Fruit fly (Drosophila melanogaster) whole organism, embryonic: ENCODE data around the gene Cul5.

Experiments used
- Atf-2 ChIP-seq: fragments of 200-800 bp; sonication (Bioruptor generic); optimal IDR thresholded peaks from 2 replicates; lab custom pipeline; 2016; ENCODE audit warnings: missing biosample characterization, missing genetic modification characterization
- BEAF-32 ChIP-seq: fragments of 200-800 bp; sonication (Bioruptor generic); optimal IDR thresholded peaks from 3 replicates; lab custom pipeline; 2017; ENCODE audit warnings: missing biosample characterization, missing genetic modification characterization, mild to moderate bottlenecking, moderate library complexity, missing genetic modification reagents
- CG10654 ChIP-seq: fragments of 200-800 bp; sonication (Bioruptor generic); optimal IDR thresholded peaks from 2 replicates; lab custom pipeline; 2016; ENCODE audit warnings: missing biosample characterization, missing genetic modification characterization
- CG10959 ChIP-seq: fragments of 200-800 bp; sonication (Bioruptor generic); IDR thresholded peaks from 2 replicates; pipeline ENCODE4 v1.3.6; 2022; ENCODE audit warnings: missing biosample characterization, missing genetic modification characterization
- CG12299 ChIP-seq: fragments of 200-800 bp; sonication (Bioruptor generic); optimal IDR thresholded peaks from 2 replicates; lab custom pipeline; 2018; ENCODE audit warnings: missing biosample characterization, mild to moderate bottlenecking, missing genetic modification characterization
- CG12391 ChIP-seq: fragments of 200-800 bp; sonication (Bioruptor generic); optimal IDR thresholded peaks from 3 replicates; lab custom pipeline; 2018; ENCODE audit warnings: missing biosample characterization, mild to moderate bottlenecking, missing genetic modification characterization, moderate library complexity
- CG12659 ChIP-seq: fragments of 200-800 bp; sonication (Bioruptor generic); optimal IDR thresholded peaks from 3 replicates; lab custom pipeline; 2017; ENCODE audit warnings: mild to moderate bottlenecking, missing biosample characterization, missing genetic modification reagents, missing genetic modification characterization
- CG12744 ChIP-seq: fragments of 200-800 bp; sonication (Bioruptor generic); optimal IDR thresholded peaks from 2 replicates; lab custom pipeline; 2016; ENCODE audit warnings: missing biosample characterization, missing genetic modification characterization
- CG13775 ChIP-seq: fragments of 200-800 bp; sonication (Bioruptor generic); optimal IDR thresholded peaks from 3 replicates; lab custom pipeline; 2017; ENCODE audit warnings: missing biosample characterization, mild to moderate bottlenecking, missing genetic modification characterization
- CG13894 ChIP-seq: fragments of 200-800 bp; sonication (Bioruptor generic); optimal IDR thresholded peaks from 3 replicates; lab custom pipeline; 2018; ENCODE audit warnings: missing biosample characterization, mild to moderate bottlenecking, missing genetic modification characterization, moderate library complexity
- CG14014 ChIP-seq: fragments of 200-800 bp; sonication (Bioruptor generic); IDR thresholded peaks from 2 replicates; pipeline ENCODE4 v1.3.6; 2022; ENCODE audit warnings: missing biosample characterization, missing genetic modification characterization
- CG15696 ChIP-seq: fragments of 200-800 bp; sonication (Bioruptor generic); optimal IDR thresholded peaks from 2 replicates; lab custom pipeline; 2019; ENCODE audit warnings: missing biosample characterization, mild to moderate bottlenecking, missing genetic modification characterization, moderate library complexity
- CG1647 ChIP-seq: fragments of 200-800 bp; sonication (Bioruptor generic); optimal IDR thresholded peaks from 3 replicates; lab custom pipeline; 2016; ENCODE audit warnings: missing biosample characterization, missing genetic modification characterization
- CG17186 ChIP-seq: fragments of 200-800 bp; sonication (Bioruptor generic); optimal IDR thresholded peaks from 3 replicates; lab custom pipeline; 2017; ENCODE audit warnings: missing biosample characterization, missing genetic modification reagents, missing genetic modification characterization
- CG17385 ChIP-seq: fragments of 200-800 bp; sonication (Bioruptor generic); optimal IDR thresholded peaks from 3 replicates; lab custom pipeline; 2018; ENCODE audit warnings: missing biosample characterization, mild to moderate bottlenecking, missing genetic modification characterization
- CG17568 ChIP-seq: fragments of 200-800 bp; sonication (Bioruptor generic); optimal IDR thresholded peaks from 2 replicates; lab custom pipeline; 2018; ENCODE audit warnings: missing biosample characterization, mild to moderate bottlenecking, missing genetic modification characterization, moderate library complexity
- CG4282 ChIP-seq: fragments of 200-800 bp; sonication (Bioruptor generic); optimal IDR thresholded peaks from 2 replicates; lab custom pipeline; 2016; ENCODE audit warnings: missing biosample characterization, missing genetic modification characterization
- CG8089 ChIP-seq: fragments of 200-800 bp; sonication (Bioruptor generic); optimal IDR thresholded peaks from 3 replicates; lab custom pipeline; 2016; ENCODE audit warnings: missing biosample characterization, missing genetic modification characterization
- CG9609 ChIP-seq: fragments of 200-800 bp; sonication (Bioruptor generic); optimal IDR thresholded peaks from 3 replicates; lab custom pipeline; 2016; ENCODE audit warnings: missing biosample characterization, missing genetic modification characterization
- CG9797 ChIP-seq: fragments of 200-800 bp; sonication (Bioruptor generic); optimal IDR thresholded peaks from 3 replicates; lab custom pipeline; 2018; ENCODE audit warnings: missing biosample characterization, mild to moderate bottlenecking, missing genetic modification characterization
- Deaf1 ChIP-seq: fragments of 200-800 bp; optimal IDR thresholded peaks from 3 replicates; lab custom pipeline; 2019; ENCODE audit warnings: missing biosample characterization, mild to moderate bottlenecking, missing genetic modification characterization, moderate library complexity
- Dip3 ChIP-seq: fragments of 200-800 bp; sonication (Bioruptor generic); optimal IDR thresholded peaks from 3 replicates; lab custom pipeline; 2016; ENCODE audit warnings: missing biosample characterization, missing genetic modification characterization
- Doc3 ChIP-seq: fragments of 200-800 bp; sonication (Bioruptor generic); IDR thresholded peaks from 3 replicates; pipeline ENCODE4 v1.3.6; 2022; ENCODE audit warnings: missing biosample characterization, missing genetic modification characterization; ENCODE audit not compliant: partially characterized antibody
- Elba2 ChIP-seq: fragments of 200-800 bp; sonication (Bioruptor generic); optimal IDR thresholded peaks from 3 replicates; lab custom pipeline; 2016; ENCODE audit warnings: missing biosample characterization, missing genetic modification characterization
- HLH3B ChIP-seq: fragments of 200-800 bp; sonication (Bioruptor generic); IDR thresholded peaks from 2 replicates; pipeline ENCODE4 v1.3.6; 2022; ENCODE audit warnings: missing biosample characterization, missing genetic modification characterization
- HLH4C ChIP-seq: fragments of 200-800 bp; sonication (Bioruptor generic); IDR thresholded peaks from 3 replicates; pipeline ENCODE4 v1.3.6; 2022; ENCODE audit warnings: missing biosample characterization, missing genetic modification characterization; ENCODE audit not compliant: partially characterized antibody
- Hey ChIP-seq: fragments of 200-800 bp; sonication (Bioruptor generic); optimal IDR thresholded peaks from 3 replicates; lab custom pipeline; 2018; ENCODE audit warnings: missing biosample characterization, mild to moderate bottlenecking, missing genetic modification characterization
- Lim3 ChIP-seq: fragments of 200-800 bp; sonication (Bioruptor generic); IDR thresholded peaks from 2 replicates; pipeline ENCODE4 v1.3.6; 2022; ENCODE audit warnings: missing biosample characterization, missing genetic modification characterization
- Mes4 ChIP-seq: fragments of 200-800 bp; sonication (Bioruptor generic); optimal IDR thresholded peaks from 2 replicates; lab custom pipeline; 2016; ENCODE audit warnings: missing biosample characterization, missing genetic modification characterization
- NFAT ChIP-seq: fragments of 200-800 bp; sonication (Bioruptor generic); IDR thresholded peaks from 2 replicates; pipeline ENCODE4 v1.3.6; 2022; ENCODE audit warnings: missing biosample characterization, missing genetic modification characterization
- Sox100B ChIP-seq: fragments of 200-800 bp; sonication (Bioruptor generic); optimal IDR thresholded peaks from 3 replicates; lab custom pipeline; 2018; ENCODE audit warnings: missing biosample characterization, mild to moderate bottlenecking, missing genetic modification characterization
- Vsx1 ChIP-seq: fragments of 200-800 bp; sonication (Bioruptor generic); optimal IDR thresholded peaks from 2 replicates; lab custom pipeline; 2017; ENCODE audit warnings: missing biosample characterization, mild to moderate bottlenecking, missing genetic modification characterization, missing genetic modification reagents
- ato ChIP-seq: fragments of 200-800 bp; sonication (Bioruptor generic); IDR thresholded peaks from 2 replicates; pipeline ENCODE4 v1.3.6; 2022; ENCODE audit warnings: missing biosample characterization, missing genetic modification characterization; ENCODE audit not compliant: partially characterized antibody
- corto ChIP-seq: fragments of 200-800 bp; sonication (Bioruptor generic); optimal IDR thresholded peaks from 2 replicates; lab custom pipeline; 2016; ENCODE audit warnings: missing biosample characterization, mild to moderate bottlenecking, missing genetic modification characterization, moderate library complexity
- croc ChIP-seq: fragments of 200-800 bp; sonication (Bioruptor generic); conservative IDR thresholded peaks from 3 replicates; pipeline ENCODE4 v1.3.6; 2022; ENCODE audit warnings: missing biosample characterization, missing genetic modification characterization
- disco-r ChIP-seq: fragments of 200-800 bp; sonication (Bioruptor generic); optimal IDR thresholded peaks from 2 replicates; lab custom pipeline; 2016; ENCODE audit warnings: missing biosample characterization, missing genetic modification characterization
- dm ChIP-seq: fragments of 200-800 bp; sonication (Bioruptor generic); optimal IDR thresholded peaks from 3 replicates; lab custom pipeline; 2016; ENCODE audit warnings: missing biosample characterization, missing genetic modification characterization
- fu2 ChIP-seq: fragments of 200-800 bp; sonication (Bioruptor generic); optimal IDR thresholded peaks from 2 replicates; lab custom pipeline; 2016; ENCODE audit warnings: missing biosample characterization, missing genetic modification characterization
- grn ChIP-seq: fragments of 200-800 bp; sonication (Bioruptor generic); optimal IDR thresholded peaks from 3 replicates; lab custom pipeline; 2017; ENCODE audit warnings: missing biosample characterization, missing genetic modification characterization
- hth ChIP-seq: fragments of >200 bp; optimal IDR thresholded peaks from 2 replicates; lab custom pipeline; 2017; ENCODE audit warnings: inconsistent platforms
- kni ChIP-seq: fragments of 200-800 bp; sonication (Bioruptor generic); optimal IDR thresholded peaks from 3 replicates; lab custom pipeline; 2017; ENCODE audit warnings: mild to moderate bottlenecking, missing biosample characterization, missing genetic modification reagents, missing genetic modification characterization
- lov ChIP-seq, 2 experiments: fragments of 200-800 bp in 1 of 2; fragments of >200 bp in 1 of 2; sonication (Bioruptor generic) in 1 of 2; IDR thresholded peaks in 1 of 2; optimal IDR thresholded peaks in 1 of 2; 2 replicates in 1 of 2; 3 replicates in 1 of 2; pipeline versions ENCODE4 v1.3.6 to Lab custom; 2017 to 2022; ENCODE audit warnings: missing biosample characterization in 1 of 2, missing genetic modification characterization in 1 of 2
- luna ChIP-seq: fragments of 200-800 bp; sonication (Bioruptor generic); optimal IDR thresholded peaks from 2 replicates; lab custom pipeline; 2016; ENCODE audit warnings: missing biosample characterization, missing genetic modification characterization
- pum ChIP-seq: fragments of 200-800 bp; sonication (Bioruptor generic); optimal IDR thresholded peaks from 2 replicates; lab custom pipeline; 2016; ENCODE audit warnings: missing biosample characterization, missing genetic modification characterization
- slbo ChIP-seq: fragments of 200-800 bp; sonication (Bioruptor generic); IDR thresholded peaks from 2 replicates; pipeline ENCODE4 v1.3.6; 2022; ENCODE audit warnings: missing biosample characterization, missing genetic modification characterization
- sob ChIP-seq: fragments of 200-800 bp; sonication (Bioruptor generic); IDR thresholded peaks from 2 replicates; pipeline ENCODE4 v1.3.6; 2022; ENCODE audit warnings: missing biosample characterization, missing genetic modification characterization
- tin ChIP-seq: fragments of 200-800 bp; sonication (Bioruptor generic); optimal IDR thresholded peaks from 3 replicates; lab custom pipeline; 2016; ENCODE audit warnings: missing biosample characterization, missing genetic modification characterization
- vfl ChIP-seq: fragments of 200-800 bp; sonication (Bioruptor generic); optimal IDR thresholded peaks from 2 replicates; lab custom pipeline; 2016; ENCODE audit warnings: missing biosample characterization, missing genetic modification characterization
- zfh2 ChIP-seq: fragments of 200-800 bp; sonication (Bioruptor generic); optimal IDR thresholded peaks from 2 replicates; lab custom pipeline; 2016; ENCODE audit warnings: missing biosample characterization, missing genetic modification characterization

The Cul5 gene

DNA sequence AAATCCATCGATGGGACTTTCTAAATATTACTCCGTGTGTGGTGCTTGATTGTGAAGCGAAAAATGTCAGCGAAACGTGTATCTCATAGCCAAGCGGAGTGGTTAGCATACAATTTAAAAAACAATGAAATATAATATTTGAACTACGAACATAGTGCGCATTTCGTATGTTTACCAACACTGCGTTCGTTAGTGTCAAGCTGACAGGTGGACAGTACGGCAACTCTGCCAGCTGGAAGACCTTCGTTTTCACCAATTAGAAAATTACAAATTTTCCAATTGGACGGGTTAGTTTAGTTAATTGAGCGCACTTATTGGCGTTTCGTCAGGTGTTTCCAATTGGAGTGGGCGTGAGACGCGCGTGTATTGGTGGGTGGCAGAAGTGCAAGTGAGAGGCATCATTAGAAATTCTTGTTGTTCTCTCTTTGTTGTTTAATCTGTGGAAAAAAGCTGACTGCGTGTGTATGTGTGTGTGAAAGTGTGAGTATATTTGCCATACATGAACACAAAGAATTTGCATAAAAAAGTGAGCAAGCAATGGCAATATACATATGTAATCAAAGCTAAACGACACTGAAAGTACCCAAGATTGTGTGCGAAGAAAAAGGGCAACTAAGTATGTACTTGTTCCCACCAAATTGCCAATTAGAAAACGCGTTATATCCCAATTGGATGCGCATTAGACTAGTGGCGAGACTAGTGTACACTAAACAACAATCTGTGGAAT is 22.9 kb downstream of the Cul5 start (continued):
- TF ChIP-seq CG12659 (GFP tag; lab: Kevin White, UChicago) (peak; percentile 43), CG12744 (GFP tag; lab: Kevin White, UChicago) (peak; percentile 48), ato (GFP tag; lab: Robert Waterston, UW) (no peak), Hey (tag; lab: Kevin White, UChicago) (no peak), sob (GFP tag; lab: Robert Waterston, UW) (peak; percentile 59; the same call in 1 of the 2 replicates), CG14014 (GFP tag; lab: Robert Waterston, UW) (peak; percentile 20; the same call in 1 of the 2 replicates), Sox100B (GFP tag; lab: Kevin White, UChicago) (no peak), disco-r (GFP tag; lab: Kevin White, UChicago) (no peak), CG10959 (GFP tag; lab: Robert Waterston, UW) (no peak), Vsx1 (peak; percentile 24), pum (GFP tag; lab: Kevin White, UChicago) (peak; percentile 23), luna (GFP tag; lab: Kevin White, UChicago) (no peak), slbo (GFP tag; lab: Robert Waterston, UW) (peak; percentile 43), zfh2 (GFP tag; lab: Kevin White, UChicago) (peak; percentile 32), NFAT (GFP tag; lab: Robert Waterston, UW) (no peak; the same call in 1 of the 2 replicates), Deaf1 (tag; lab: Kevin White, UChicago) (no peak), HLH3B (GFP tag; lab: Robert Waterston, UW) (0 out of 2 replicates have a peak, but pooled peaks have one; percentile 28), Doc3 (0 out of 3 replicates have a peak, but pooled peaks have one; percentile 29), Atf-2 (GFP tag; lab: Kevin White, UChicago) (no peak), CG13775 (GFP tag; lab: Kevin White, UChicago) (peak; percentile 24), Elba2 (GFP tag; lab: Kevin White, UChicago) (peak; percentile 99), dm (GFP tag; lab: Kevin White, UChicago) (peak; percentile 47), vfl (GFP tag; lab: Kevin White, UChicago) (peak; percentile 43), lov (optimal IDR thresholded peaks at IDR 0.05; lab: Kevin White, UChicago) (no peak), lov (GFP tag; IDR thresholded peaks at IDR 0.05; lab: Robert Waterston, UW) (no peak), CG13894 (no peak), Lim3 (GFP tag; lab: Robert Waterston, UW) (no peak), tin (GFP tag; lab: Kevin White, UChicago) (peak; percentile 63), CG12391 (tag; lab: Kevin White, UChicago) (peak; percentile 38), kni (GFP tag; lab: Kevin White, UChicago) (no peak), CG17385 (peak; percentile 39), croc (GFP tag; lab: Robert Waterston, UW) (no peak), Mes4 (GFP tag; lab: Kevin White, UChicago) (no peak), CG17568 (GFP tag; lab: Kevin White, UChicago) (no peak), CG9797 (GFP tag; lab: Kevin White, UChicago) (peak; percentile 13), CG12299 (tag; lab: Kevin White, UChicago) (no peak), CG4282 (peak; percentile 23), fu2 (GFP tag; lab: Kevin White, UChicago) (peak; percentile 26), CG8089 (GFP tag; lab: Kevin White, UChicago) (peak; percentile 21), CG9609 (GFP tag; lab: Kevin White, UChicago) (peak; percentile 27), grn (GFP tag; lab: Kevin White, UChicago) (no peak), CG10654 (GFP tag; lab: Kevin White, UChicago) (peak; percentile 42), BEAF-32 (GFP tag; lab: Kevin White, UChicago) (no peak), CG1647 (GFP tag; lab: Kevin White, UChicago) (peak; percentile 30), CG15696 (tag; lab: Kevin White, UChicago) (no peak), CG17186 (GFP tag; lab: Kevin White, UChicago) (peak; percentile 51), corto (GFP tag; lab: Kevin White, UChicago) (no peak), HLH4C (no peak), hth (no peak), Dip3 (peak; percentile 61)
